Worm (Caenorhabditis elegans): ENCODE results near the gene B0244.15.

B0244.15 gene

ce11 chrIII:5740666-5741065, 2.5 kb upstream of the B0244.15 start, which contains the start of gene B0244.16:
TSS of gene B0244.16 (plus strand) at chrIII:5740966.
- TF ChIP-seq lin-38 (GFP tag; IDR thresholded peaks at IDR 0.05), result no peak

ce11 chrIII:5744579-5744978, 1.4 kb downstream of the B0244.15 start, which contains the start of gene B0244.5:
TSS of gene B0244.5 (plus strand) at chrIII:5744879.
- TF ChIP-seq daf-16 (GFP tag; optimal IDR thresholded peaks at IDR 0.05), result no peak
- no peak for TF ChIP-seq daf-16 (tag; optimal IDR thresholded peaks at IDR 0.05)
- no peak for TF ChIP-seq gei-8 (GFP tag; optimal IDR thresholded peaks at IDR 0.05)
- TF ChIP-seq Y5F2A.4 (GFP tag; optimal IDR thresholded peaks at IDR 0.05), result no peak
- no peak for TF ChIP-seq mdt-29 (GFP tag; IDR thresholded peaks at IDR 0.05)
- no peak for TF ChIP-seq dpl-1 (GFP tag; optimal IDR thresholded peaks at IDR 0.05)
- no peak for TF ChIP-seq daf-8 (GFP tag; IDR thresholded peaks at IDR 0.05)
- no peak for TF ChIP-seq zfp-3 (GFP tag; conservative IDR thresholded peaks at IDR 0.05)
- no peak for TF ChIP-seq saeg-2 (GFP tag; IDR thresholded peaks at IDR 0.05)
- no peak for TF ChIP-seq vab-7 (GFP tag; IDR thresholded peaks at IDR 0.05)

- TF ChIP-seq attf-4 (tag; optimal IDR thresholded peaks at IDR 0.05) (no peak), saeg-2 (GFP tag; IDR thresholded peaks at IDR 0.05) (no peak), nhr-42 (GFP tag; IDR thresholded peaks at IDR 0.05) (no peak), madf-9 (GFP tag; conservative IDR thresholded peaks at IDR 0.05) (no peak), unc-130 (GFP tag; optimal IDR thresholded peaks at IDR 0.05) (no peak), ctbp-1 (GFP tag; IDR thresholded peaks at IDR 0.05) (no peak), ama-1 (optimal IDR thresholded peaks at IDR 0.05) (no peak), nhr-111 (GFP tag; optimal IDR thresholded peaks at IDR 0.05) (no peak), F10B5.3 (tag; optimal IDR thresholded peaks at IDR 0.05) (no peak), ceh-82 (tag; optimal IDR thresholded peaks at IDR 0.05) (no peak), mep-1 (tag; optimal IDR thresholded peaks at IDR 0.05) (no peak), F44E2.7 (GFP tag; IDR thresholded peaks at IDR 0.05) (no peak), ces-1 (GFP tag; optimal IDR thresholded peaks at IDR 0.05) (no peak), nhr-10 (tag; optimal IDR thresholded peaks at IDR 0.05) (no peak)
Observed at ce11 chrIII:5747185-5747584, 4.0 kb downstream of the B0244.15 start, which contains the start of gene B0244.4. TSS of gene B0244.4 (plus strand) at chrIII:5747485.

ce11 chrIII:5748360-5748759, 5.2 kb downstream of the B0244.15 start:
- peak; percentile 63 for TF ChIP-seq aha-1 (tag)
- TF ChIP-seq hif-1 (tag; optimal IDR thresholded peaks at IDR 0.05), result no peak

- TF ChIP-seq skn-1 (tag; optimal IDR thresholded peaks at IDR 0.05), result no peak
- no peak for TF ChIP-seq tra-1 (GFP tag; IDR thresholded peaks at IDR 0.05)
- TF ChIP-seq nhr-42 (GFP tag; IDR thresholded peaks at IDR 0.05), result no peak
- no peak for TF ChIP-seq ztf-7 (tag; optimal IDR thresholded peaks at IDR 0.05)
- TF ChIP-seq T26A8.4 (GFP tag; IDR thresholded peaks at IDR 0.05), result no peak
Observed at ce11 chrIII:5750503-5750902, 7.3 kb downstream of the B0244.15 start.

ce11 chrIII:5755204-5755603, 12.0 kb downstream of the B0244.15 start, which contains the start of gene ida-1:
TSS of gene ida-1 (plus strand) at chrIII:5755539.
- TF ChIP-seq nhr-77 (tag; optimal IDR thresholded peaks at IDR 0.05), result no peak
- no peak for TF ChIP-seq tag-97 (GFP tag; IDR thresholded peaks at IDR 0.05)
- no peak for TF ChIP-seq F49E8.2 (tag; optimal IDR thresholded peaks at IDR 0.05; ENCODE audit: borderline replicate concordance)
- TF ChIP-seq tra-1 (GFP tag; IDR thresholded peaks at IDR 0.05), result no peak
- no peak for TF ChIP-seq mdt-29 (GFP tag; IDR thresholded peaks at IDR 0.05)
- no peak for TF ChIP-seq duxl-1 (tag; optimal IDR thresholded peaks at IDR 0.05; ENCODE audit: poor library complexity)
- TF ChIP-seq nhr-11 (tag; optimal IDR thresholded peaks at IDR 0.05), result no peak
- TF ChIP-seq ceh-28 (tag; optimal IDR thresholded peaks at IDR 0.05), result no peak
- TF ChIP-seq daf-8 (GFP tag; IDR thresholded peaks at IDR 0.05), result no peak
- no peak for TF ChIP-seq mdl-1 (tag; optimal IDR thresholded peaks at IDR 0.05)
- TF ChIP-seq mxl-3 (GFP tag; optimal IDR thresholded peaks at IDR 0.05), result no peak
- TF ChIP-seq nhr-76 (tag; optimal IDR thresholded peaks at IDR 0.05), result no peak
- TF ChIP-seq nhr-41 (GFP tag; IDR thresholded peaks at IDR 0.05), result no peak
- TF ChIP-seq dpl-1 (GFP tag; optimal IDR thresholded peaks at IDR 0.05), result no peak
- TF ChIP-seq cey-2 (tag; optimal IDR thresholded peaks at IDR 0.05; ENCODE audit: borderline replicate concordance, insufficient read depth), result no peak
- no peak for TF ChIP-seq lin-29 (GFP tag; IDR thresholded peaks at IDR 0.05)
- TF ChIP-seq ceh-62 (tag; optimal IDR thresholded peaks at IDR 0.05), result no peak
- TF ChIP-seq ceh-82 (tag; optimal IDR thresholded peaks at IDR 0.05), result no peak
- TF ChIP-seq nhr-237 (tag; optimal IDR thresholded peaks at IDR 0.05), result no peak
- no peak for TF ChIP-seq sdz-12 (GFP tag; optimal IDR thresholded peaks at IDR 0.05)

Data from whole organism, L4 larva.